Fruit fly (Drosophila melanogaster) whole organism, adult: ENCODE results near the gene CG18213.

Experiments
- CG12768 ChIP-seq: fragments of 200-800 bp; sonication (Bioruptor generic); optimal IDR thresholded peaks from 2 replicates; lab custom pipeline; 2017; ENCODE audit warnings: missing biosample characterization, missing genetic modification characterization, mild to moderate bottlenecking, moderate library complexity, missing genetic modification reagents
- CG14711 ChIP-seq: fragments of 200-800 bp; sonication (Bioruptor generic); optimal IDR thresholded peaks from 2 replicates; lab custom pipeline; 2018; ENCODE audit warnings: missing biosample characterization, mild to moderate bottlenecking, missing genetic modification characterization, moderate library complexity
- CG7045 ChIP-seq: fragments of 200-800 bp; sonication (Bioruptor generic); optimal IDR thresholded peaks from 2 replicates; lab custom pipeline; 2017; ENCODE audit warnings: missing biosample characterization, mild to moderate bottlenecking, missing genetic modification characterization
- Clk ChIP-seq: fragments of 200-800 bp; sonication (Bioruptor generic); optimal IDR thresholded peaks from 2 replicates; lab custom pipeline; 2017; ENCODE audit warnings: missing biosample characterization, missing genetic modification characterization
- cic ChIP-seq: fragments of 200-800 bp; sonication (Bioruptor generic); optimal IDR thresholded peaks from 2 replicates; lab custom pipeline; 2017; ENCODE audit warnings: missing biosample characterization, mild to moderate bottlenecking, missing genetic modification characterization, moderate library complexity
- cnc ChIP-seq, 2 experiments: fragments of >200 bp; optimal IDR thresholded peaks; 2 replicates each; lab custom pipeline; 2017
- kay ChIP-seq: fragments of 200-800 bp; sonication (Bioruptor generic); peaks from one replicate; lab custom pipeline; 2016; ENCODE audit warnings: missing biosample characterization, missing genetic modification characterization, borderline replicate concordance
- tj ChIP-seq: fragments of 200-800 bp; sonication (Bioruptor generic); optimal IDR thresholded peaks from 3 replicates; lab custom pipeline; 2017; ENCODE audit warnings: missing biosample characterization, mild to moderate bottlenecking, missing genetic modification characterization, moderate library complexity

DNA sequence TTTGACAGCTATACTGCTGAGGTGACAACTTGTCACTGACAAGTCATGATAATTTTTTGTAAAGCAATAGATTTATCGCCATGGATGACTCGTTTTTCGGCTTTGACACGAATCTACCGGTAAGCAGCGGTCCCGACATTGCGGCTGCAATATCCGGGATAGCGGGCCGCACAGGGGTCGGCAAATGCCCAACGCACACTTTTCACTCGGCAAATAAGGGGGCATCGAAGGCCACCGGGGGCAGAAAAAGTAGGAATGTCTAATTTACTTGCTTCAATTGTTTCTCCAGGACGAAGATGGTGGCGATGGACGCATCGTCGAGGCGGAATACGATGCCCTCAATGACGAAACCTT, 3.5 kb upstream of the CG18213 start:
- TF ChIP-seq cic (no peak), kay (no peak), Clk (GFP tag; lab: Kevin White, UChicago) (no peak), CG14711 (tag; lab: Kevin White, UChicago) (no peak), cnc (optimal IDR thresholded peaks at IDR 0.05; lab: Kevin White, UChicago) (no peak), tj (GFP tag; lab: Kevin White, UChicago) (no peak), CG12768 (GFP tag; lab: Kevin White, UChicago) (no peak), CG7045 (GFP tag; lab: Kevin White, UChicago) (no peak)
